Worm (Caenorhabditis elegans): ENCODE data around the gene E04D5.4.

Gene E04D5.4

DNA sequence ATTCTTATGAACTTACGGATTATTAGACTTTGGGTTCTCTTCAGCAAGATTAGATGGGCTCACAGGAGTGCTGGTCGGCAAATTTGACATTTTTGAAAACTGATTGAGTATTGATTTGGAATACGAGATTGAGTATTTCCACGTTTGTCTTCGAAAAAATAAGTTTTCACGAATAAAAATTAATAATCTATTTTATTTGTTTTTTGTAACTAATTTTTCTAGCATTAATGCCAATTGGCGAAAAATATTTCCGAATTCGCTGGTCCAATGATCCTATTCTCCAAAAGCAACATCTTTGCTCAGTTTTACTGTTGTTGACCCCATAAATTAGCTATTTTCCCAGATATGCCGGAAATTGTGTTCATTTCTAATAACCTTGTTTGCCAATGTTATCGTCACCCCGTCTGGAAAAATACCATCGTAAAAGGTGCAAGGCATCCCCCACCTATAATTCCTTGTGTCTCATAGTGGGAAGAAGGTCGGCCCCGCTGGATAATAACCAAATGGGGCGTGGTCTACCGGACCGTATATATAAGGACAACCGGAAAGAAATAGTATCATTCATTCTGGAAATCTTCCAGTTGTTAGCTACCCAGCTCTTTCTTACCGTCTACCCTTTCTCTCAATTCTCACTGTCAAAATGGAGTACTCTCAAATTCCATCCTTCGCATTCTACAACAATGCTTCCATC lies 24.3 kb downstream of the E04D5.4 start, which contains the start of the genes ZK673.6 and sdz-37:
Gene ZK673.6 (minus strand): TSS at position 101 of the 691 bp plus-strand sequence.
Gene sdz-37 (plus strand): TSS at position 641 of the 691 bp plus-strand sequence.
- no peak for TF ChIP-seq hmbx-1 (tag; optimal IDR thresholded peaks at IDR 0.05)
- TF ChIP-seq flt-1 (GFP tag; IDR thresholded peaks at IDR 0.05), result no peak
- TF ChIP-seq tbx-37 (GFP tag; conservative IDR thresholded peaks at IDR 0.05), result no peak
- TF ChIP-seq sea-1 (GFP tag; conservative IDR thresholded peaks at IDR 0.05), result no peak
- TF ChIP-seq ceh-13 (GFP tag; optimal IDR thresholded peaks at IDR 0.05), result no peak
- TF ChIP-seq B0310.2 (tag; optimal IDR thresholded peaks at IDR 0.05), result no peak
- TF ChIP-seq ama-1 (optimal IDR thresholded peaks at IDR 0.05), result no peak
- TF ChIP-seq scrt-1 (GFP tag; IDR thresholded peaks at IDR 0.05), result no peak
- no peak for TF ChIP-seq ets-7 (tag; optimal IDR thresholded peaks at IDR 0.05)
- no peak for TF ChIP-seq hnd-1 (tag; optimal IDR thresholded peaks at IDR 0.05)
- no peak for TF ChIP-seq hmg-4 (GFP tag; optimal IDR thresholded peaks at IDR 0.05)
- TF ChIP-seq aly-1 (tag; optimal IDR thresholded peaks at IDR 0.05), result no peak
- no peak for TF ChIP-seq pes-1 (GFP tag; IDR thresholded peaks at IDR 0.05)
- no peak for TF ChIP-seq F13C5.2 (tag; optimal IDR thresholded peaks at IDR 0.05)
- no peak for TF ChIP-seq ceh-36 (tag; optimal IDR thresholded peaks at IDR 0.05)
- no peak for TF ChIP-seq tra-4 (tag; optimal IDR thresholded peaks at IDR 0.05)

DNA sequence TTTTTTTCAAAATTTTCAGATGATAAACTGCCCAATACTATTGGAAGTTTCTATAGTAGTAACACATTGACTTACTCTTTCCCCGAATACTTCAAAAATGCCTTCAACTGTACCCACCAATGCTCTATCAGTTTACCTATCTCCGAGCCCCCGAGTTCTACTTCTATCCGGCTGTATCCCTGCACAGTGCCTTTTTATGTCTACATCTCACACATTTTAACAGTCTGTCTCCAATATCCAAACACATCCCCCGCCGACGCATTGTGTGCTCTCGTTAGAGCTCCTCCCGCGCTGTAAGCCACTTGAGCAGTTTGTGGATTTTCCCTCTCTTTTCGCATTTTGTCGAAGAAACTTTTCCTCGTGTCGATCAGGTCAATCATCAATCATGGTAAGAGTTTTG lies 26.5 kb downstream of the E04D5.4 start, which contains the start of gene tnc-2:
Gene tnc-2 (plus strand): TSS at position 301 of the 400 bp plus-strand sequence.
- no peak for TF ChIP-seq flt-1 (GFP tag; IDR thresholded peaks at IDR 0.05)
- TF ChIP-seq ets-7 (tag; optimal IDR thresholded peaks at IDR 0.05), result no peak
- no peak for TF ChIP-seq hmg-4 (GFP tag; optimal IDR thresholded peaks at IDR 0.05)
- no peak for TF ChIP-seq ceh-36 (tag; optimal IDR thresholded peaks at IDR 0.05)
- no peak for TF ChIP-seq scrt-1 (GFP tag; IDR thresholded peaks at IDR 0.05)
- no peak for TF ChIP-seq ceh-13 (GFP tag; optimal IDR thresholded peaks at IDR 0.05)
- TF ChIP-seq hmbx-1 (tag; optimal IDR thresholded peaks at IDR 0.05), result no peak
- TF ChIP-seq tbx-37 (GFP tag; conservative IDR thresholded peaks at IDR 0.05), result no peak

DNA sequence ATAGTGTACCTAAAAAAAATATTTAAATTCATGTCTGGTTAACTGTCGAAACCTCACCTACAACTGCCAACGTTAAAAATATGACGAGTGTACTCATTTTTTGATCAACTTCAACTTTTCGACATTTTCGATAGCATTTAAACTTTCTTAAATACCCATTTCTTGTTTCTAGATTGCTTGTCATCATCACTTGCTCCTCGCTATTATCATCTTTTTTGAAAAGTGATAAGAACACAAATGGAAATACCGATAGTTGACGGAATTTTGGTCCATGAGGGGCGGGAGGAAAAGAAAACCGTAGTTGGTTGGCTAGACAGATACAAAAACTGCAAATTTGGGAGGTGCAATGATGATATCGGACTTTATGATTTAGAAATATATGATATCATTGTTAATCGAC lies 30.1 kb downstream of the E04D5.4 start, which contains the start of gene clec-143:
Gene clec-143 (minus strand): TSS at position 139 of the 400 bp plus-strand sequence.
- TF ChIP-seq aly-1 (tag; optimal IDR thresholded peaks at IDR 0.05), result no peak
- TF ChIP-seq tbx-11 (GFP tag; IDR thresholded peaks at IDR 0.05), result no peak
- TF ChIP-seq hnd-1 (tag; optimal IDR thresholded peaks at IDR 0.05), result no peak
- TF ChIP-seq scrt-1 (GFP tag; IDR thresholded peaks at IDR 0.05), result no peak
- no peak for TF ChIP-seq tra-4 (tag; optimal IDR thresholded peaks at IDR 0.05)

DNA sequence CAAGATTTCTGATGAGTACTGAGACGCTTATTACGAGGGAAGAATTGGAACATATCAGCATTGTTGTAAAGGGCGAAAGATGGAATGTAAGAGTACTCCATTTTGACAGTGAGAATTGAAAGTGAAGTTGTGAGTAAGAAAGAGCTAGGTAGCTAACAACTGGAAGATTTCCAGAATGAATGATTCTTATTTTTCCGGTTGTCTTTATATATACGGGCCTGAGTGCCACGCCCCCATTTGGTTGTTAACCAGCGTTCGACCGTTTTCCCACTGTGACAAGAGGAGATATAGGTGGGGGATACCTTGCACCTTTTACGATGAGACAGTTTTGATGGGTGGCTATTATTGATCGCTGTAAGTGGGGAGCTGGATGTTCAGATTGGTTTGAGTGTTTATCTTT lies 31.2 kb downstream of the E04D5.4 start, which contains the start of gene ZK666.1:
Gene ZK666.1 (minus strand): TSS at position 101 of the 400 bp plus-strand sequence.
- TF ChIP-seq F13C5.2 (tag; optimal IDR thresholded peaks at IDR 0.05), result no peak
- TF ChIP-seq pes-1 (GFP tag; IDR thresholded peaks at IDR 0.05), result no peak
- no peak for TF ChIP-seq tbx-37 (GFP tag; conservative IDR thresholded peaks at IDR 0.05)
- no peak for TF ChIP-seq tbx-11 (GFP tag; IDR thresholded peaks at IDR 0.05)
- no peak for TF ChIP-seq sea-1 (GFP tag; conservative IDR thresholded peaks at IDR 0.05)
- TF ChIP-seq scrt-1 (GFP tag; IDR thresholded peaks at IDR 0.05), result no peak
- TF ChIP-seq hnd-1 (tag; optimal IDR thresholded peaks at IDR 0.05), result no peak
- no peak for TF ChIP-seq hmg-4 (GFP tag; optimal IDR thresholded peaks at IDR 0.05)
- no peak for TF ChIP-seq aly-1 (tag; optimal IDR thresholded peaks at IDR 0.05)

DNA sequence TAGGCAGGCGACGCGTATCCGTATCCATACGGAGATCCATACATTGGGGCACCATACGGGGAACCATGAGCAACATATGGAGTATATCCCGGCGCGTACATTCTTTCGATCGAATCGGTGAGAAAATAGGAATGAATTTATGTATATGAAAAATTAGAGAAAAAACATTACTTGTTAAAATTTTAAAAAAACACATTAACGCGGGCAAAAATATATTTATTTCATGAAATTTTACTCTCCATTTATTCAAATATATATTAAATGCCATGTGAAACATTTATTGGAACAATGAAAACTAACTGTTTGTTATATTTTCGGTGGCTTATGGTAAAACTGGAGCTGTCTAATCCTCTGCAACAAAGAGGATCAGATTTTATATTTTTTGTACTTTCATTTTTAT lies 31.7 kb downstream of the E04D5.4 start, which contains the start of gene ZK666.2:
Gene ZK666.2 (minus strand): TSS at position 101 of the 400 bp plus-strand sequence.
- no peak for TF ChIP-seq aly-1 (tag; optimal IDR thresholded peaks at IDR 0.05)
- no peak for TF ChIP-seq scrt-1 (GFP tag; IDR thresholded peaks at IDR 0.05)
- no peak for TF ChIP-seq hmbx-1 (tag; optimal IDR thresholded peaks at IDR 0.05)
- TF ChIP-seq F13C5.2 (tag; optimal IDR thresholded peaks at IDR 0.05), result no peak

DNA sequence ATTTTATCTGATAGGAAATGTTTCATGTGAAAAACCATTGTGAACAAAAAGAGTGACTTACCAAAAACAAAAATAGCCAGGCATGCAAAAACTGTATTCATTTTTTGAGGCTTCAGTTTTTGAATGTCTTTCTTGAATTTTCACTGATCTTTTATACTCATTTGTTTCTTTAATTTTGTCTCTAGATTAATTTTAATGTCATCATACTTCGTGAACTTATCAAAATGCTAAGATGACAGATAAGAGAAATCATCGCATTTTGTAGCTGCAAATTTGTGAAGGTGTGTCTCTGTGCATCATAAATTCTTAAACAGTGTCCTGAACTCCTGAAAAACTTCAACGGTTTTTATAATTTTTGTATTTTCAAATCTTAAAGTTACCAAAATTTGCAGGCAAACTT lies 36.0 kb downstream of the E04D5.4 start, which contains the start of gene clec-58:
Gene clec-58 (minus strand): TSS at position 101 of the 400 bp plus-strand sequence.
- no peak for TF ChIP-seq tra-4 (tag; optimal IDR thresholded peaks at IDR 0.05)
- no peak for TF ChIP-seq ets-7 (tag; optimal IDR thresholded peaks at IDR 0.05)
- TF ChIP-seq pes-1 (GFP tag; IDR thresholded peaks at IDR 0.05), result no peak
- TF ChIP-seq scrt-1 (GFP tag; IDR thresholded peaks at IDR 0.05), result no peak
- TF ChIP-seq tbx-11 (GFP tag; IDR thresholded peaks at IDR 0.05), result no peak

DNA sequence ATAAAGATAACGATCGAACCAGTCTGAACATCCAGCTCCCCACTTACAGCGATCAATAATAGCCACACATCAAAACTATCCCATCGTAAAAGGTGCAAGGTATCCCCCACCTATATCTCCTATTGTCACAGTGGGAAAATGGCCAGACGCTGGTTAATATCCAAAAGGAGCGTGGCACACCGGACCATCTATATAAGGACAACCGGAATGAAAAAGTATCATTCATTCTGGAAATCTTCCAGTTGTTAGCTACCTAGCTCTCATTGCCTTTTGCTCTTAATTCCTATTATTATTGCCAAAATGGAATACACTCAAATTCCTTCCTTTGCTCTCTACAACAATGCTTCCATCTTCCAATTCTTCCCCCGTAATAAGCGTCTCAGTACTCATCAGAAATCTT lies 36.9 kb downstream of the E04D5.4 start, which contains the start of gene ZK666.4:
Gene ZK666.4 (plus strand): TSS at position 301 of the 400 bp plus-strand sequence.
- no peak for TF ChIP-seq sea-1 (GFP tag; conservative IDR thresholded peaks at IDR 0.05)

DNA sequence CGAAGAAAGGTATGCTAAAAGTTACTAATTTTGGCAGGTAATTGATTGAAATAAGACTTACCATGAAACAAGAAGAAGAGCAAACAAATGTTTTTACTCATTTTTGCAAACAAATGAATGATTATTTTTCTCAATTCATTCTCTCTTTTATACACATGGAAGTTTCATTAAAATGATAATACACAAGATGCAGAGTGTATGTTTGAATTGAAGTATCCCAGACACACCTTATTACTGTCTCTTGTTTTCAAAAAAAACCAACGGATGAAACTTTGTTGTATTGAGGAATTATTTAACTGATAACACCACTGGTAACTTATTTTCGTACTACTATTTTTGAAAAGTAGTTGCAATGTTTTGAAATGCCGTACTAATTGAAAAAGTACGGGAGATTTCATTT lies 39.3 kb downstream of the E04D5.4 start, which contains the start of gene clec-59:
Gene clec-59 (minus strand): TSS at position 101 of the 400 bp plus-strand sequence.
- no peak for TF ChIP-seq B0310.2 (tag; optimal IDR thresholded peaks at IDR 0.05)
- no peak for TF ChIP-seq sea-1 (GFP tag; conservative IDR thresholded peaks at IDR 0.05)
- no peak for TF ChIP-seq aly-1 (tag; optimal IDR thresholded peaks at IDR 0.05)
- no peak for TF ChIP-seq ama-1 (optimal IDR thresholded peaks at IDR 0.05)
- no peak for TF ChIP-seq F13C5.2 (tag; optimal IDR thresholded peaks at IDR 0.05)
- TF ChIP-seq tra-4 (tag; optimal IDR thresholded peaks at IDR 0.05), result no peak
- no peak for TF ChIP-seq tbx-11 (GFP tag; IDR thresholded peaks at IDR 0.05)
- no peak for TF ChIP-seq ceh-13 (GFP tag; optimal IDR thresholded peaks at IDR 0.05)
- no peak for TF ChIP-seq ets-7 (tag; optimal IDR thresholded peaks at IDR 0.05)
- no peak for TF ChIP-seq hnd-1 (tag; optimal IDR thresholded peaks at IDR 0.05)
- no peak for TF ChIP-seq flt-1 (GFP tag; IDR thresholded peaks at IDR 0.05)
- TF ChIP-seq scrt-1 (GFP tag; IDR thresholded peaks at IDR 0.05), result no peak
- no peak for TF ChIP-seq ceh-36 (tag; optimal IDR thresholded peaks at IDR 0.05)
- TF ChIP-seq hmbx-1 (tag; optimal IDR thresholded peaks at IDR 0.05), result no peak
- TF ChIP-seq hmg-4 (GFP tag; optimal IDR thresholded peaks at IDR 0.05), result no peak
- no peak for TF ChIP-seq pes-1 (GFP tag; IDR thresholded peaks at IDR 0.05)
- TF ChIP-seq tbx-37 (GFP tag; conservative IDR thresholded peaks at IDR 0.05), result no peak
